Fruit fly (Drosophila melanogaster) whole organism, embryonic: ENCODE measurements around the gene Blm.

Experiments used
- Adf1 ChIP-seq: fragments of 200-800 bp; sonication (Bioruptor generic); IDR thresholded peaks from 2 replicates; pipeline ENCODE4 v1.3.6; 2022; ENCODE audit warnings: missing biosample characterization, missing genetic modification characterization
- Aef1 ChIP-seq: fragments of 200-800 bp; sonication (Bioruptor generic); IDR thresholded peaks from 3 replicates; pipeline ENCODE4 v1.3.6; 2022; ENCODE audit warnings: missing biosample characterization, missing genetic modification characterization
- Awh ChIP-seq: fragments of 200-800 bp; sonication (Bioruptor generic); IDR thresholded peaks from 2 replicates; pipeline ENCODE4, ENCODE4 v1.3.6; 2022; ENCODE audit warnings: missing biosample characterization, missing genetic modification characterization
- CG10267 ChIP-seq: fragments of 200-800 bp; sonication (Bioruptor generic); optimal IDR thresholded peaks from 2 replicates; lab custom pipeline; 2018; ENCODE audit warnings: missing biosample characterization, mild to moderate bottlenecking, missing genetic modification characterization, moderate library complexity
- CG10274 ChIP-seq: fragments of 200-800 bp; sonication (Bioruptor generic); optimal IDR thresholded peaks from 3 replicates; lab custom pipeline; 2017; ENCODE audit warnings: missing biosample characterization, mild to moderate bottlenecking, missing genetic modification characterization
- CG10979 ChIP-seq: fragments of 200-800 bp; sonication (Bioruptor generic); optimal IDR thresholded peaks from 2 replicates; lab custom pipeline; 2018; ENCODE audit warnings: missing biosample characterization, mild to moderate bottlenecking, missing genetic modification characterization, moderate library complexity
- CG11456 ChIP-seq: fragments of 200-800 bp; sonication (Bioruptor generic); IDR thresholded peaks from 3 replicates; pipeline ENCODE4 v1.3.6; 2022; ENCODE audit warnings: missing biosample characterization, missing genetic modification characterization
- CG11696 ChIP-seq: fragments of 200-800 bp; sonication (Bioruptor generic); IDR thresholded peaks from 2 replicates; pipeline ENCODE4 v1.3.6; 2022; ENCODE audit warnings: missing biosample characterization, missing genetic modification characterization
- CG13624 ChIP-seq: fragments of 200-800 bp; sonication (Bioruptor generic); optimal IDR thresholded peaks from 2 replicates; lab custom pipeline; 2016; ENCODE audit warnings: missing biosample characterization, missing genetic modification characterization
- CG14667 ChIP-seq: fragments of 200-800 bp; sonication (Bioruptor generic); IDR thresholded peaks from 2 replicates; pipeline ENCODE4 v1.3.6; 2022; ENCODE audit warnings: missing biosample characterization, missing genetic modification characterization
- CG17568 ChIP-seq: fragments of 200-800 bp; sonication (Bioruptor generic); optimal IDR thresholded peaks from 2 replicates; lab custom pipeline; 2018; ENCODE audit warnings: missing biosample characterization, mild to moderate bottlenecking, missing genetic modification characterization, moderate library complexity
- CG18262 ChIP-seq: fragments of 200-800 bp; optimal IDR thresholded peaks from 3 replicates; lab custom pipeline; 2019; ENCODE audit warnings: missing biosample characterization, mild to moderate bottlenecking, missing genetic modification characterization, moderate library complexity
- CG18476 ChIP-seq: fragments of 200-800 bp; sonication (Bioruptor generic); optimal IDR thresholded peaks from 2 replicates; lab custom pipeline; 2016; ENCODE audit warnings: missing biosample characterization, mild to moderate bottlenecking, missing genetic modification characterization
- CG2875 ChIP-seq: fragments of 200-800 bp; sonication (Bioruptor generic); optimal IDR thresholded peaks from 2 replicates; lab custom pipeline; 2017; ENCODE audit warnings: missing biosample characterization, mild to moderate bottlenecking, missing genetic modification characterization, missing genetic modification reagents
- CG33213 ChIP-seq: fragments of 200-800 bp; sonication (Bioruptor generic); optimal IDR thresholded peaks from 3 replicates; lab custom pipeline; 2016; ENCODE audit warnings: missing biosample characterization, missing genetic modification characterization
- CG4424 ChIP-seq: fragments of 200-800 bp; sonication (Bioruptor generic); optimal IDR thresholded peaks from 3 replicates; lab custom pipeline; 2016; ENCODE audit warnings: missing biosample characterization, missing genetic modification characterization
- CG6654 ChIP-seq: fragments of 200-800 bp; sonication (Bioruptor generic); optimal IDR thresholded peaks from 2 replicates; lab custom pipeline; 2017; ENCODE audit warnings: missing biosample characterization, mild to moderate bottlenecking, missing genetic modification characterization
- CG6683 ChIP-seq: fragments of 200-800 bp; sonication (Bioruptor generic); optimal IDR thresholded peaks from 2 replicates; lab custom pipeline; 2017; ENCODE audit warnings: missing biosample characterization, mild to moderate bottlenecking, missing genetic modification characterization, missing genetic modification reagents
- CG6791 ChIP-seq: fragments of 200-800 bp; sonication (Bioruptor generic); IDR thresholded peaks from 3 replicates; pipeline ENCODE4 v1.3.6; 2022; ENCODE audit warnings: missing biosample characterization, missing genetic modification characterization; ENCODE audit not compliant: partially characterized antibody
- CG7556 ChIP-seq: fragments of 200-800 bp; sonication (Bioruptor generic); optimal IDR thresholded peaks from 2 replicates; lab custom pipeline; 2017; ENCODE audit warnings: missing biosample characterization, mild to moderate bottlenecking, missing genetic modification characterization
- CG8359 ChIP-seq: fragments of 200-800 bp; sonication (Bioruptor generic); optimal IDR thresholded peaks from 2 replicates; lab custom pipeline; 2017; ENCODE audit warnings: missing biosample characterization, mild to moderate bottlenecking, missing genetic modification characterization, borderline replicate concordance
- CTCF ChIP-seq: fragments of 200-800 bp; sonication (Bioruptor generic); optimal IDR thresholded peaks from 2 replicates; lab custom pipeline; 2017; ENCODE audit warnings: missing biosample characterization, mild to moderate bottlenecking, missing genetic modification characterization, moderate library complexity
- Dip2 ChIP-seq: fragments of 200-800 bp; sonication (Bioruptor generic); IDR thresholded peaks from 2 replicates; pipeline ENCODE4 v1.3.6; 2022; ENCODE audit warnings: missing biosample characterization, missing genetic modification characterization
- Drgx ChIP-seq: fragments of 200-800 bp; sonication (Bioruptor generic); IDR thresholded peaks from 2 replicates; pipeline ENCODE4 v1.3.6; 2022; ENCODE audit warnings: missing biosample characterization, missing genetic modification characterization
- Eip74EF ChIP-seq, 2 experiments: fragments of 200-800 bp in 1 of 2; fragments of >200 bp in 1 of 2; sonication (Bioruptor generic) in 1 of 2; optimal IDR thresholded peaks; 2 replicates each; lab custom pipeline; 2017 to 2019; ENCODE audit warnings: missing biosample characterization in 2 of 2, missing genetic modification characterization in 2 of 2, mild to moderate bottlenecking in 1 of 2, moderate library complexity in 1 of 2
- HLHmδ ChIP-seq: fragments of 200-800 bp; sonication (Bioruptor generic); optimal IDR thresholded peaks from 2 replicates; lab custom pipeline; 2018; ENCODE audit warnings: missing biosample characterization, mild to moderate bottlenecking, missing genetic modification characterization, moderate library complexity
- Lpt ChIP-seq: fragments of >200 bp; optimal IDR thresholded peaks from 2 replicates; lab custom pipeline; 2018; ENCODE audit warnings: missing biosample characterization, missing genetic modification characterization
- Med ChIP-seq: fragments of 200-800 bp; sonication (Bioruptor generic); peaks from one replicate; lab custom pipeline; 2016; ENCODE audit warnings: missing biosample characterization, missing genetic modification characterization, mild to moderate bottlenecking, inconsistent platforms, moderate library complexity
- Ravus ChIP-seq: fragments of 200-800 bp; sonication (Bioruptor generic); IDR thresholded peaks from 2 replicates; pipeline ENCODE4 v1.3.6; 2022; ENCODE audit warnings: missing biosample characterization, missing genetic modification characterization
- Six4 ChIP-seq: fragments of 200-800 bp; sonication (Bioruptor generic); optimal IDR thresholded peaks from 2 replicates; lab custom pipeline; 2016; ENCODE audit warnings: missing biosample characterization, missing genetic modification characterization
- Spps ChIP-seq: fragments of 200-800 bp; sonication (Bioruptor generic); optimal IDR thresholded peaks from 2 replicates; lab custom pipeline; 2018; ENCODE audit warnings: missing biosample characterization, mild to moderate bottlenecking, missing genetic modification characterization
- cato ChIP-seq: fragments of 200-800 bp; sonication (Bioruptor generic); optimal IDR thresholded peaks from 2 replicates; lab custom pipeline; 2016; ENCODE audit warnings: missing biosample characterization, missing genetic modification characterization, borderline replicate concordance
- cg ChIP-seq: fragments of 200-800 bp; sonication (Bioruptor generic); optimal IDR thresholded peaks from 3 replicates; lab custom pipeline; 2019; ENCODE audit warnings: missing biosample characterization, mild to moderate bottlenecking, missing genetic modification characterization, moderate library complexity
- danr ChIP-seq: fragments of 200-800 bp; sonication (Bioruptor generic); IDR thresholded peaks from 2 replicates; pipeline ENCODE4 v1.3.6; 2022; ENCODE audit warnings: missing biosample characterization, missing genetic modification characterization
- fru ChIP-seq: fragments of >200 bp; optimal IDR thresholded peaks from 2 replicates; lab custom pipeline; 2017
- gcm ChIP-seq: fragments of 200-800 bp; sonication (Bioruptor generic); optimal IDR thresholded peaks from 2 replicates; lab custom pipeline; 2019; ENCODE audit warnings: missing biosample characterization, mild to moderate bottlenecking, missing genetic modification characterization, moderate library complexity
- gfzf ChIP-seq: fragments of 200-800 bp; sonication (Bioruptor generic); optimal IDR thresholded peaks from 2 replicates; lab custom pipeline; 2016; ENCODE audit warnings: missing biosample characterization, mild to moderate bottlenecking, missing genetic modification characterization, moderate library complexity
- kay ChIP-seq: fragments of 200-800 bp; sonication (Bioruptor generic); optimal IDR thresholded peaks from 2 replicates; lab custom pipeline; 2016; ENCODE audit warnings: missing biosample characterization, missing genetic modification characterization
- mirr ChIP-seq: fragments of 200-800 bp; sonication (Bioruptor generic); optimal IDR thresholded peaks from 3 replicates; lab custom pipeline; 2018; ENCODE audit warnings: missing biosample characterization, mild to moderate bottlenecking, missing genetic modification characterization
- odd ChIP-seq: fragments of 200-800 bp; sonication (Bioruptor generic); optimal IDR thresholded peaks from 2 replicates; lab custom pipeline; 2017; ENCODE audit warnings: missing biosample characterization, mild to moderate bottlenecking, missing genetic modification characterization
- p53 ChIP-seq: fragments of 200-800 bp; sonication (Bioruptor generic); optimal IDR thresholded peaks from 2 replicates; lab custom pipeline; 2016; ENCODE audit warnings: missing biosample characterization, missing genetic modification characterization
- pan ChIP-seq, 4 experiments: fragments of >200 bp in 3 of 4; fragments of 200-800 bp in 1 of 4; sonication (Bioruptor generic) in 1 of 4; optimal IDR thresholded peaks in 3 of 4; IDR thresholded peaks in 1 of 4; 2 replicates each; pipeline versions ENCODE4 v1.3.6 to Lab custom; 2017 to 2022; ENCODE audit warnings: missing biosample characterization in 2 of 4, missing genetic modification characterization in 2 of 4, mixed read lengths in 1 of 4
- pfk ChIP-seq: fragments of 200-800 bp; sonication (Bioruptor generic); optimal IDR thresholded peaks from 2 replicates; lab custom pipeline; 2018; ENCODE audit warnings: missing biosample characterization, mild to moderate bottlenecking, missing genetic modification characterization, moderate library complexity
- row ChIP-seq: fragments of 200-800 bp; sonication (Bioruptor generic); IDR thresholded peaks from 3 replicates; pipeline ENCODE4 v1.3.6; 2022; ENCODE audit warnings: missing biosample characterization, missing genetic modification characterization
- sc ChIP-seq, 3 experiments: fragments of >200 bp in 2 of 3; fragments of 200-800 bp in 1 of 3; sonication (Bioruptor generic) in 1 of 3; optimal IDR thresholded peaks; 2 replicates in 2 of 3; 3 replicates in 1 of 3; lab custom pipeline; 2017; ENCODE audit warnings: mild to moderate bottlenecking in 1 of 3, missing biosample characterization in 1 of 3, missing genetic modification characterization in 1 of 3, missing genetic modification reagents in 1 of 3
- stwl ChIP-seq: fragments of 200-800 bp; sonication (Bioruptor generic); optimal IDR thresholded peaks from 3 replicates; lab custom pipeline; 2018; ENCODE audit warnings: missing biosample characterization, mild to moderate bottlenecking, missing genetic modification characterization, moderate library complexity
- tin ChIP-seq: fragments of 200-800 bp; sonication (Bioruptor generic); optimal IDR thresholded peaks from 3 replicates; lab custom pipeline; 2016; ENCODE audit warnings: missing biosample characterization, missing genetic modification characterization
- unpg ChIP-seq: fragments of 200-800 bp; sonication (Bioruptor generic); optimal IDR thresholded peaks from 3 replicates; lab custom pipeline; 2018; ENCODE audit warnings: missing biosample characterization, mild to moderate bottlenecking, missing genetic modification characterization, moderate library complexity
- wdn ChIP-seq: fragments of 200-800 bp; sonication (Bioruptor generic); IDR thresholded peaks from 2 replicates; pipeline ENCODE4 v1.3.6; 2022; ENCODE audit warnings: missing biosample characterization, missing genetic modification characterization

Blm gene

DNA sequence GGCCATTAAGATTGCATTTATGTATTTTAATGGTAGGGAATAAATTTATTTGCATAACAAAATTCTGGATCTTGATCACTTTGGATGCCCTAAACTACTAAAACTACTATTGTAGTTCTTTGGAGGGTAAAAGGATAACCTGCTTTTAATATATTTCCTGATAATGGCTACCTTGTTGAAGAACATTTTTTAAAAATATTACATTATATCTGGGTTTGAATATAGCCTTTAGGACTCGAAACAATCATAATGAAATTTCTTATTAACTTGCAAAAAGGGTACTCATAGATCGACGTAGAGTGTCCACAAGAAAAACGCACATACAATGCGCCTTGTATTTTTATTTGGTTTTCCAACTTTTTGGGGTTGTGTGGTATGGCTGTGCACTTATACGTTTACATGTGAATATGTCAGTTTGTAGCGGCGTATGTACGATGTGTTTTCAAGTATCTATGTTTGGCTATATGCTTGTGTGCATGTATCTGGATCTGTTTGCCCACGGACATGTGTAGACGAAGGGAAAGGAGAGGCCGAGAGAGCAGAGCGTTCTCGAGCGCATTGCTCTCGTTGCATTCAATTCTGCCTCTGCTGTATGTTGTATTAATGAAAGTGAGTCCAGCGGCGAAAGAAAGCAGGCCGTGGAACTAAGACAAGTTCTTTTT lies 37.9 kb upstream of the Blm start (continued):
- TF ChIP-seq CG17568 (GFP tag; lab: Kevin White, UChicago) (peak; percentile 67), CG4424 (GFP tag; lab: Kevin White, UChicago) (peak; percentile 80), pfk (GFP tag; lab: Kevin White, UChicago) (peak; percentile 50), mirr (GFP tag; lab: Kevin White, UChicago) (no peak), CG6654 (peak; percentile 41), cato (GFP tag; lab: Kevin White, UChicago) (peak; percentile 67), CG10979 (peak; percentile 94), row (peak; percentile 75), danr (GFP tag; lab: Robert Waterston, UW) (no peak), fru (lab: Kevin White, UChicago) (no peak), HLHmδ (GFP tag; lab: Kevin White, UChicago) (peak; percentile 72), Aef1 (no peak), gfzf (GFP tag; lab: Kevin White, UChicago) (no peak), odd (GFP tag; lab: Kevin White, UChicago) (peak; percentile 63), CG8359 (GFP tag; lab: Kevin White, UChicago) (peak; percentile 76), CG6683 (GFP tag; lab: Kevin White, UChicago) (no peak), CTCF (GFP tag; lab: Kevin White, UChicago) (no peak), Ravus (GFP tag; lab: Robert Waterston, UW) (no peak), CG18262 (tag; lab: Kevin White, UChicago) (peak; percentile 95), Eip74EF (GFP tag; optimal IDR thresholded peaks at IDR 0.05; lab: Kevin White, UChicago) (peak in 1 of 2 experiments; percentile 71), pan (optimal IDR thresholded peaks at IDR 0.05; lab: Kevin White, UChicago) (no peak), pan (GFP tag; optimal IDR thresholded peaks at IDR 0.05 in 1 of 2, IDR thresholded peaks at IDR 0.05 in 1 of 2) (peak in 1 of 2 experiments; percentile 50), stwl (tag; lab: Kevin White, UChicago) (peak; percentile 23), unpg (peak; percentile 74), Awh (peak; percentile 43; the same call in 1 of the 2 replicates), p53 (GFP tag; lab: Kevin White, UChicago) (no peak), Med (GFP tag; lab: Kevin White, UChicago) (peak; percentile 87), CG10267 (peak; percentile 80), CG18476 (GFP tag; lab: Kevin White, UChicago) (peak; percentile 78), CG7556 (peak; percentile 72), cg (GFP tag; lab: Kevin White, UChicago) (peak; percentile 80), CG11456 (no peak), Drgx (GFP tag; lab: Robert Waterston, UW) (peak; percentile 72), Lpt (peak; percentile 61), CG33213 (GFP tag; lab: Kevin White, UChicago) (peak; percentile 48), CG14667 (GFP tag; lab: Robert Waterston, UW) (no peak), CG11696 (GFP tag; lab: Robert Waterston, UW) (no peak), Adf1 (no peak), CG10274 (GFP tag; lab: Kevin White, UChicago) (peak; percentile 94), tin (GFP tag; lab: Kevin White, UChicago) (peak; percentile 68), CG6791 (GFP tag; lab: Robert Waterston, UW) (no peak), kay (GFP tag; lab: Kevin White, UChicago) (no peak), wdn (GFP tag; lab: Robert Waterston, UW) (0 out of 2 replicates have a peak, but pooled peaks have one; percentile 23), sc (optimal IDR thresholded peaks at IDR 0.05; lab: Kevin White, UChicago) (no peak), sc (GFP tag; optimal IDR thresholded peaks at IDR 0.05; lab: Kevin White, UChicago) (peak; percentile 84), CG13624 (GFP tag; lab: Kevin White, UChicago) (no peak), gcm (GFP tag; lab: Kevin White, UChicago) (peak; percentile 70), Six4 (GFP tag; lab: Kevin White, UChicago) (peak; percentile 57), Spps (tag; lab: Kevin White, UChicago) (peak; percentile 84), Dip2 (no peak), CG2875 (GFP tag; lab: Kevin White, UChicago) (peak; percentile 67)
